Worm (Caenorhabditis elegans) whole organism, late embryonic: ENCODE data around the gene M163.5.
A peak's percentile ranks its signal among the peaks of the same experiment; 100 is the strongest.

Experiments used
- Y22D7AL.16 ChIP-seq: sonication (generic microtip); optimal IDR thresholded peaks from 2 replicates; lab custom pipeline; 2016; ENCODE audit warnings: missing genetic modification characterization, missing compliant biosample characterization
- ama-1 ChIP-seq: fragments of 150-350 bp; optimal IDR thresholded peaks from 2 replicates; lab custom pipeline; 2014
- che-1 ChIP-seq: sonication (generic microtip); optimal IDR thresholded peaks from 2 replicates; lab custom pipeline; 2016; ENCODE audit warnings: mild to moderate bottlenecking, missing genetic modification characterization, missing compliant biosample characterization
- elt-4 ChIP-seq: sonication (generic microtip); optimal IDR thresholded peaks from 2 replicates; lab custom pipeline; 2016; ENCODE audit warnings: missing genetic modification characterization, missing compliant biosample characterization
- ets-4 ChIP-seq: sonication (generic microtip); optimal IDR thresholded peaks from 2 replicates; lab custom pipeline; 2016; ENCODE audit warnings: missing genetic modification characterization, missing compliant biosample characterization
- fax-1 ChIP-seq: sonication (generic microtip); optimal IDR thresholded peaks from 2 replicates; lab custom pipeline; 2016; ENCODE audit warnings: missing genotype, missing genetic modification characterization, missing compliant biosample characterization
- hlh-15 ChIP-seq: sonication (generic microtip); optimal IDR thresholded peaks from 2 replicates; lab custom pipeline; 2016; ENCODE audit warnings: missing genetic modification characterization, missing compliant biosample characterization
- lin-11 ChIP-seq: fragments of 200-800 bp; sonication (Bioruptor generic); optimal IDR thresholded peaks from 2 replicates; lab custom pipeline; 2018; ENCODE audit warnings: mild to moderate bottlenecking, missing genetic modification characterization, missing compliant biosample characterization
- nfya-1 ChIP-seq: sonication (generic microtip); optimal IDR thresholded peaks from 2 replicates; lab custom pipeline; 2017; ENCODE audit warnings: missing genetic modification characterization, mild to moderate bottlenecking, missing compliant biosample characterization, antibody characterized with exemption, moderate library complexity
- pag-3 ChIP-seq: sonication (generic microtip); optimal IDR thresholded peaks from 2 replicates; lab custom pipeline; 2016; ENCODE audit warnings: missing compliant biosample characterization, missing genetic modification characterization, borderline replicate concordance
- pha-4 ChIP-seq: fragments of 150-350 bp; optimal IDR thresholded peaks from 2 replicates; lab custom pipeline; 2018; ENCODE audit warnings: missing biosample characterization, missing genetic modification reagents, missing genetic modification characterization
- pqm-1 ChIP-seq: sonication (generic microtip); optimal IDR thresholded peaks from 2 replicates; lab custom pipeline; 2016; ENCODE audit warnings: missing genetic modification characterization, missing compliant biosample characterization
- ref-2 ChIP-seq: sonication (generic microtip); optimal IDR thresholded peaks from 2 replicates; lab custom pipeline; 2016; ENCODE audit warnings: missing genetic modification characterization, missing compliant biosample characterization

- TF ChIP-seq ref-2 (tag; lab: Kevin White, UChicago) (no peak), hlh-15 (no peak), ets-4 (tag; lab: Kevin White, UChicago) (no peak), nfya-1 (tag; lab: Kevin White, UChicago) (peak; percentile 72), ama-1 (lab: Kevin White, UChicago) (no peak), fax-1 (no peak), che-1 (no peak), elt-4 (tag; lab: Kevin White, UChicago) (no peak), pag-3 (tag; lab: Kevin White, UChicago) (no peak), lin-11 (tag; lab: Kevin White, UChicago) (no peak), pqm-1 (tag; lab: Kevin White, UChicago) (no peak), Y22D7AL.16 (tag; lab: Kevin White, UChicago) (no peak), pha-4 (no peak)
Measured at ce11 chrX:14480248-14480647, 6.4 kb downstream of the M163.5 start, which contains the start of gene gfi-3.
